Worm (Caenorhabditis elegans): ENCODE measurements around the gene pacs-1.

Gene pacs-1

DNA sequence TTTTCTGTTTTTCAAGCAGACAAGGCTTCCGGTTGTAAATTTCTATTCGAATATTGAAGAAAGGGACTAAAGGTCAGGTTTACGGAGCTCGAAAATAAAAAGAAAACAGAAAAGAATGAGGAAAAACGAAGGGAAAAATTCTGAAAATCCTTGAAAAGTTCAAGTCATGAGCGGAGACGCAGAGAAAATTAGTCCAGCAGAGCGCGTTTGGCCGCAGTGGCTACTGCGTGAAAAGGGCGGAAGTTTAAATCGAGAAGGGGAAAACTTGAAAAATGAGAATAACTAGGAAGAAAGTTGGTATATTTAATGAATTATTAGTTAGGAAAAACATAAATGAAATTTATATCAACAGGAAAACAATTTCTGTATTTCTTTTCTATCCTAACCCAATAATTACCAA lies 3.4 kb upstream of the pacs-1 start (continued):
- TF ChIP-seq nhr-12 (tag; optimal IDR thresholded peaks at IDR 0.05) (no peak), mep-1 (tag; optimal IDR thresholded peaks at IDR 0.05) (peak; percentile 20), ceh-63 (GFP tag; optimal IDR thresholded peaks at IDR 0.05) (no peak), unc-130 (tag; optimal IDR thresholded peaks at IDR 0.05) (no peak), nhr-20 (tag; optimal IDR thresholded peaks at IDR 0.05) (peak; percentile 49), blmp-1 (tag; optimal IDR thresholded peaks at IDR 0.05) (peak; percentile 62), irx-1 (tag; optimal IDR thresholded peaks at IDR 0.05) (no peak), vab-15 (tag; optimal IDR thresholded peaks at IDR 0.05) (no peak), sptf-1 (tag; optimal IDR thresholded peaks at IDR 0.05) (no peak), dpl-1 (GFP tag; optimal IDR thresholded peaks at IDR 0.05) (peak; percentile 76 to 89 (median 86)), nhr-84 (tag; optimal IDR thresholded peaks at IDR 0.05) (no peak), lsy-2 (tag; optimal IDR thresholded peaks at IDR 0.05) (peak; percentile 36 to 74), nhr-11 (tag; optimal IDR thresholded peaks at IDR 0.05) (no peak), nhr-77 (tag; optimal IDR thresholded peaks at IDR 0.05) (peak; percentile 19), ztf-4 (tag; optimal IDR thresholded peaks at IDR 0.05) (no peak), nhr-19 (GFP tag; conservative IDR thresholded peaks at IDR 0.05) (peak; percentile 37; the same call in 1 of the 2 replicates), rnt-1 (tag; optimal IDR thresholded peaks at IDR 0.05) (peak; percentile 33), lin-13 (GFP tag; optimal IDR thresholded peaks at IDR 0.05) (no peak), egl-13 (tag; optimal IDR thresholded peaks at IDR 0.05) (no peak), pqm-1 (tag; optimal IDR thresholded peaks at IDR 0.05) (no peak), pax-3 (tag; optimal IDR thresholded peaks at IDR 0.05) (no peak), fos-1 (tag; optimal IDR thresholded peaks at IDR 0.05) (peak; percentile 27), snu-23 (GFP tag; optimal IDR thresholded peaks at IDR 0.05) (peak; percentile 50), Y116A8C.19 (tag; optimal IDR thresholded peaks at IDR 0.05; ENCODE audit: borderline replicate concordance) (no peak), C34B4.2 (tag; optimal IDR thresholded peaks at IDR 0.05) (no peak), tbx-2 (tag; optimal IDR thresholded peaks at IDR 0.05) (peak; percentile 42), nhr-85 (tag) (peak; percentile 44), elt-2 (tag; optimal IDR thresholded peaks at IDR 0.05) (no peak), lir-3 (tag; optimal IDR thresholded peaks at IDR 0.05; ENCODE audit: poor library complexity) (no peak), xbp-1 (tag; optimal IDR thresholded peaks at IDR 0.05) (peak; percentile 17), fkh-10 (GFP tag; optimal IDR thresholded peaks at IDR 0.05) (no peak), zip-4 (GFP tag; optimal IDR thresholded peaks at IDR 0.05) (no peak), fkh-4 (tag; optimal IDR thresholded peaks at IDR 0.05; ENCODE audit: borderline replicate concordance) (no peak), skn-1 (tag; optimal IDR thresholded peaks at IDR 0.05) (peak; percentile 54), egl-27 (tag; optimal IDR thresholded peaks at IDR 0.05) (no peak), unc-30 (tag; optimal IDR thresholded peaks at IDR 0.05) (no peak), nhr-90 (tag; optimal IDR thresholded peaks at IDR 0.05; ENCODE audit: poor library complexity) (no peak), F16B12.6 (tag; optimal IDR thresholded peaks at IDR 0.05) (no peak), lin-14 (GFP tag; optimal IDR thresholded peaks at IDR 0.05) (peak; percentile 56), mab-9 (GFP tag; IDR thresholded peaks at IDR 0.05) (no peak), nhr-47 (tag; optimal IDR thresholded peaks at IDR 0.05) (peak; percentile 50), fkh-8 (tag; optimal IDR thresholded peaks at IDR 0.05) (no peak), unc-98 (GFP tag; IDR thresholded peaks at IDR 0.05) (no peak), unc-62 (GFP tag; optimal IDR thresholded peaks at IDR 0.05) (no peak), lin-35 (GFP tag; optimal IDR thresholded peaks at IDR 0.05) (peak; percentile 87 to 95), alr-1 (tag; optimal IDR thresholded peaks at IDR 0.05; ENCODE audit: borderline replicate concordance) (no peak), nhr-76 (tag; optimal IDR thresholded peaks at IDR 0.05) (no peak), ama-1 (optimal IDR thresholded peaks at IDR 0.05) (no peak), hlh-4 (tag; optimal IDR thresholded peaks at IDR 0.05) (no peak), zag-1 (tag; optimal IDR thresholded peaks at IDR 0.05) (no peak), efl-1 (optimal IDR thresholded peaks at IDR 0.05) (peak; percentile 54 to 88), efl-1 (GFP tag; optimal IDR thresholded peaks at IDR 0.05 in 1 of 2) (peak; percentile 90 to 99), nhr-71 (tag; optimal IDR thresholded peaks at IDR 0.05) (peak; percentile 64), jun-1 (tag; optimal IDR thresholded peaks at IDR 0.05) (no peak)

Measured in whole organism, L1 larva.